Worm (Caenorhabditis elegans) whole organism, L2 larva: ENCODE results near the gene F44E2.6.

ENCODE experiments used
- C34F6.9 ChIP-seq: fragments of 150-350 bp; optimal IDR thresholded peaks from 2 replicates; lab custom pipeline; 2014; ENCODE audit warnings: missing biosample characterization, missing genetic modification characterization
- F13H6.1 ChIP-seq: sonication (generic microtip); optimal IDR thresholded peaks from 2 replicates; lab custom pipeline; 2016; ENCODE audit warnings: missing genetic modification characterization, missing compliant biosample characterization
- Y55F3AM.14 ChIP-seq: fragments of 200-800 bp; sonication (Bioruptor generic); optimal IDR thresholded peaks from 2 replicates; lab custom pipeline; 2018; ENCODE audit warnings: mild to moderate bottlenecking, missing genetic modification characterization, missing compliant biosample characterization
- ZK546.5 ChIP-seq: sonication (generic microtip); optimal IDR thresholded peaks from 2 replicates; lab custom pipeline; 2017; ENCODE audit warnings: missing biosample characterization, missing genetic modification characterization
- aly-2 ChIP-seq: fragments of 150-350 bp; optimal IDR thresholded peaks from 2 replicates; lab custom pipeline; 2014; ENCODE audit warnings: missing biosample characterization, missing genetic modification characterization
- ama-1 ChIP-seq: fragments of 150-350 bp; optimal IDR thresholded peaks from 2 replicates; lab custom pipeline; 2018; ENCODE audit warnings: inconsistent platforms
- blmp-1 ChIP-seq: sonication (generic microtip); optimal IDR thresholded peaks from 2 replicates; lab custom pipeline; 2017; ENCODE audit warnings: missing genetic modification characterization, mild to moderate bottlenecking, missing compliant biosample characterization, antibody characterized with exemption, moderate library complexity; ENCODE audit not compliant: insufficient read depth
- ceh-16 ChIP-seq: fragments of 150-350 bp; optimal IDR thresholded peaks from 2 replicates; lab custom pipeline; 2014; ENCODE audit warnings: missing biosample characterization, missing genetic modification characterization
- ceh-82 ChIP-seq: fragments of 150-350 bp; optimal IDR thresholded peaks from 2 replicates; lab custom pipeline; 2014; ENCODE audit warnings: missing biosample characterization, missing genetic modification characterization
- crh-2 ChIP-seq: sonication (generic microtip); optimal IDR thresholded peaks from 2 replicates; lab custom pipeline; 2017; ENCODE audit warnings: missing biosample characterization, missing genetic modification characterization
- dmd-4 ChIP-seq: sonication (generic microtip); optimal IDR thresholded peaks from 2 replicates; lab custom pipeline; 2017; ENCODE audit warnings: missing biosample characterization, missing genetic modification characterization
- elt-1 ChIP-seq: fragments of 150-350 bp; optimal IDR thresholded peaks from 2 replicates; lab custom pipeline; 2014; ENCODE audit warnings: missing biosample characterization, missing genetic modification characterization
- elt-3 ChIP-seq: sonication (generic microtip); optimal IDR thresholded peaks from 2 replicates; lab custom pipeline; 2017; ENCODE audit warnings: missing biosample characterization, missing genetic modification characterization
- fos-1 ChIP-seq: fragments of 150-350 bp; optimal IDR thresholded peaks from 2 replicates; lab custom pipeline; 2014; ENCODE audit warnings: missing biosample characterization, missing genetic modification characterization
- gmeb-1 ChIP-seq: fragments of 150-350 bp; optimal IDR thresholded peaks from 2 replicates; lab custom pipeline; 2014; ENCODE audit warnings: missing biosample characterization, missing genetic modification characterization
- lin-11 ChIP-seq: fragments of 150-350 bp; sonication (generic microtip); optimal IDR thresholded peaks from 2 replicates; lab custom pipeline; 2014; ENCODE audit warnings: missing biosample characterization, missing genetic modification characterization, inconsistent platforms, mixed read lengths
- lin-13 ChIP-seq: fragments of 150-350 bp; optimal IDR thresholded peaks from 2 replicates; lab custom pipeline; 2014; ENCODE audit warnings: missing biosample characterization, missing genetic modification reagents, missing genetic modification characterization
- lin-39 ChIP-seq: fragments of 150-350 bp; optimal IDR thresholded peaks from 2 replicates; lab custom pipeline; 2014; ENCODE audit warnings: missing biosample characterization, missing genetic modification reagents, missing genetic modification characterization
- lsy-2 ChIP-seq, 2 experiments: fragments of 150-350 bp in 1 of 2; sonication (generic microtip) in 1 of 2; optimal IDR thresholded peaks; 2 replicates each; lab custom pipeline; 2014 to 2017; ENCODE audit warnings: missing biosample characterization in 2 of 2, missing genetic modification characterization in 2 of 2
- mab-5 ChIP-seq: fragments of 150-350 bp; optimal IDR thresholded peaks from 2 replicates; lab custom pipeline; 2014; ENCODE audit warnings: missing biosample characterization, missing genetic modification characterization
- mbf-1 ChIP-seq: sonication (generic microtip); optimal IDR thresholded peaks from 2 replicates; lab custom pipeline; 2017; ENCODE audit warnings: missing biosample characterization, missing genetic modification characterization
- mdl-1 ChIP-seq, 2 experiments: fragments of 150-350 bp in 1 of 2; sonication (generic microtip) in 1 of 2; optimal IDR thresholded peaks; 2 replicates each; lab custom pipeline; 2017; ENCODE audit warnings: missing biosample characterization in 2 of 2, missing genetic modification characterization in 2 of 2
- nhr-11 ChIP-seq: fragments of 150-350 bp; optimal IDR thresholded peaks from 2 replicates; lab custom pipeline; 2014; ENCODE audit warnings: missing biosample characterization, missing genetic modification characterization
- nhr-12 ChIP-seq: fragments of 150-350 bp; optimal IDR thresholded peaks from 2 replicates; lab custom pipeline; 2014; ENCODE audit warnings: missing biosample characterization, missing genetic modification characterization
- nhr-129 ChIP-seq: fragments of 150-350 bp; optimal IDR thresholded peaks from 2 replicates; lab custom pipeline; 2014; ENCODE audit warnings: missing biosample characterization, missing genetic modification characterization
- nhr-21 ChIP-seq: fragments of 150-350 bp; optimal IDR thresholded peaks from 2 replicates; lab custom pipeline; 2014; ENCODE audit warnings: missing biosample characterization, missing genetic modification characterization
- nhr-23 ChIP-seq: fragments of 150-350 bp; optimal IDR thresholded peaks from 2 replicates; lab custom pipeline; 2014; ENCODE audit warnings: missing biosample characterization, missing genetic modification reagents, missing genetic modification characterization
- nhr-237 ChIP-seq: fragments of 150-350 bp; optimal IDR thresholded peaks from 2 replicates; lab custom pipeline; 2014; ENCODE audit warnings: missing biosample characterization, missing genetic modification characterization
- nhr-25 ChIP-seq: fragments of 150-350 bp; sonication (generic microtip); optimal IDR thresholded peaks from 3 replicates; lab custom pipeline; 2014; ENCODE audit warnings: missing biosample characterization, missing genetic modification characterization
- nhr-6 ChIP-seq: fragments of 150-350 bp; optimal IDR thresholded peaks from 2 replicates; lab custom pipeline; 2014; ENCODE audit warnings: missing biosample characterization, missing genetic modification characterization
- nhr-77 ChIP-seq: fragments of 150-350 bp; optimal IDR thresholded peaks from 2 replicates; lab custom pipeline; 2014; ENCODE audit warnings: missing biosample characterization, missing genetic modification characterization
- peb-1 ChIP-seq: fragments of 150-350 bp; optimal IDR thresholded peaks from 2 replicates; lab custom pipeline; 2014; ENCODE audit warnings: missing biosample characterization, missing genetic modification characterization
- sem-4 ChIP-seq: fragments of 150-350 bp; optimal IDR thresholded peaks from 2 replicates; lab custom pipeline; 2014; ENCODE audit warnings: missing biosample characterization, missing genetic modification reagents, missing genetic modification characterization
- sma-3 ChIP-seq: sonication (generic microtip); optimal IDR thresholded peaks from 2 replicates; lab custom pipeline; 2016; ENCODE audit warnings: missing genetic modification reagents, missing genetic modification characterization, missing compliant biosample characterization
- sma-9 ChIP-seq, 2 experiments: fragments of 150-350 bp in 1 of 2; sonication (generic microtip) in 1 of 2; optimal IDR thresholded peaks; 2 replicates each; lab custom pipeline; 2014 to 2016; ENCODE audit warnings: missing genetic modification characterization in 2 of 2, mild to moderate bottlenecking in 1 of 2, missing biosample characterization in 1 of 2, missing compliant biosample characterization in 1 of 2, missing genetic modification reagents in 1 of 2, moderate library complexity in 1 of 2
- snpc-4 ChIP-seq: fragments of 150-350 bp; optimal IDR thresholded peaks from 2 replicates; lab custom pipeline; 2014; ENCODE audit warnings: missing biosample characterization, missing genetic modification characterization
- unc-39 ChIP-seq: fragments of 150-350 bp; optimal IDR thresholded peaks from 2 replicates; lab custom pipeline; 2014; ENCODE audit warnings: missing biosample characterization, missing genetic modification characterization
- unc-55 ChIP-seq: fragments of 150-350 bp; sonication (generic microtip); optimal IDR thresholded peaks from 3 replicates; lab custom pipeline; 2014; ENCODE audit warnings: missing biosample characterization, missing genetic modification reagents, missing genetic modification characterization
- unc-62 ChIP-seq: fragments of 150-350 bp; optimal IDR thresholded peaks from 2 replicates; lab custom pipeline; 2014; ENCODE audit warnings: missing biosample characterization, missing genetic modification reagents, missing genetic modification characterization
- zag-1 ChIP-seq: fragments of 150-350 bp; optimal IDR thresholded peaks from 2 replicates; lab custom pipeline; 2014; ENCODE audit warnings: missing biosample characterization, missing genetic modification characterization
- ztf-1 ChIP-seq: fragments of 200-800 bp; sonication (Bioruptor generic); conservative IDR thresholded peaks from 2 replicates; pipeline ENCODE4 v1.3.6; 2022; ENCODE audit warnings: missing genetic modification characterization, missing compliant biosample characterization
- ztf-11 ChIP-seq: sonication (generic microtip); optimal IDR thresholded peaks from 2 replicates; lab custom pipeline; 2017; ENCODE audit warnings: missing biosample characterization, missing genetic modification characterization
- ztf-4 ChIP-seq: fragments of 150-350 bp; optimal IDR thresholded peaks from 2 replicates; lab custom pipeline; 2014; ENCODE audit warnings: missing biosample characterization, missing genetic modification characterization

The F44E2.6 gene

ce11 chrIII:8882333-8882732 is 37.3 kb upstream of the F44E2.6 start:
- no peak for TF ChIP-seq elt-3 (tag; lab: Kevin White, UChicago)
- no peak for TF ChIP-seq nhr-25
- no peak for TF ChIP-seq mdl-1 (tag; optimal IDR thresholded peaks at IDR 0.05; lab: Kevin White, UChicago)
- no peak for TF ChIP-seq ZK546.5 (tag; lab: Kevin White, UChicago)
- no peak for TF ChIP-seq gmeb-1 (tag; lab: Kevin White, UChicago)
- no peak for TF ChIP-seq nhr-6 (tag; lab: Kevin White, UChicago)
- TF ChIP-seq sem-4 = no peak
- TF ChIP-seq ztf-1 (GFP tag; lab: Robert Waterston, UW) = no peak
- no peak for TF ChIP-seq lin-11 (tag; lab: Kevin White, UChicago)
- no peak for TF ChIP-seq aly-2 (tag; lab: Kevin White, UChicago)
- TF ChIP-seq sma-3 (GFP tag; lab: Kevin White, UChicago) = no peak
- no peak for TF ChIP-seq F13H6.1 (tag; lab: Kevin White, UChicago)
- no peak for TF ChIP-seq unc-39 (tag; lab: Kevin White, UChicago)
- no peak for TF ChIP-seq nhr-23

ce11 chrIII:8878960-8879359 is 33.9 kb upstream of the F44E2.6 start:
- peak; percentile 5 for TF ChIP-seq sma-9 (GFP tag; optimal IDR thresholded peaks at IDR 0.05; lab: Kevin White, UChicago)
- TF ChIP-seq sma-9 (tag; optimal IDR thresholded peaks at IDR 0.05; lab: Kevin White, UChicago) = no peak
- TF ChIP-seq C34F6.9 (tag; lab: Kevin White, UChicago) = no peak
- TF ChIP-seq fos-1 (tag; lab: Kevin White, UChicago) = peak; percentile 84
- peak; percentile 72 for TF ChIP-seq unc-55
- TF ChIP-seq nhr-23 = no peak

ce11 chrIII:8877002-8877401 is 32.0 kb upstream of the F44E2.6 start, which contains the start of gene K01F9.2:
TSS of gene K01F9.2 (minus strand) at chrIII:8877128.
- TF ChIP-seq lsy-2 (tag; optimal IDR thresholded peaks at IDR 0.05; lab: Kevin White, UChicago) (peak in 1 of 2 experiments; percentile 22), ZK546.5 (tag; lab: Kevin White, UChicago) (no peak), nhr-12 (no peak), Y55F3AM.14 (GFP tag; lab: Kevin White, UChicago) (no peak)

ce11 chrIII:8873990-8874668 is 29.1 kb upstream of the F44E2.6 start:
- TF ChIP-seq sma-9 (GFP tag; optimal IDR thresholded peaks at IDR 0.05; lab: Kevin White, UChicago) = peak; percentile 76
- TF ChIP-seq sma-9 (tag; optimal IDR thresholded peaks at IDR 0.05; lab: Kevin White, UChicago) = no peak
- no peak for TF ChIP-seq gmeb-1 (tag; lab: Kevin White, UChicago)
- TF ChIP-seq ztf-11 (tag; lab: Kevin White, UChicago) = no peak
- TF ChIP-seq nhr-12 = no peak
- peak; percentile 20 for TF ChIP-seq Y55F3AM.14 (GFP tag; lab: Kevin White, UChicago)
- TF ChIP-seq lin-39 = peak; percentile 95
- no peak for TF ChIP-seq ceh-82 (tag; lab: Kevin White, UChicago)
- TF ChIP-seq ceh-16 (tag; lab: Kevin White, UChicago) = peak; percentile 78
- no peak for TF ChIP-seq nhr-77
- peak; percentile 91 for TF ChIP-seq sem-4
- TF ChIP-seq unc-39 (tag; lab: Kevin White, UChicago) = no peak
- no peak for TF ChIP-seq elt-1 (tag; lab: Kevin White, UChicago)
- TF ChIP-seq dmd-4 = no peak
- TF ChIP-seq mab-5 (tag; lab: Kevin White, UChicago) = peak; percentile 92
- TF ChIP-seq peb-1 (tag; lab: Kevin White, UChicago) = no peak
- TF ChIP-seq crh-2 = peak; percentile 68
- TF ChIP-seq nhr-21 (tag; lab: Kevin White, UChicago) = peak; percentile 20
- no peak for TF ChIP-seq sma-3 (GFP tag; lab: Kevin White, UChicago)
- no peak for TF ChIP-seq ZK546.5 (tag; lab: Kevin White, UChicago)
- TF ChIP-seq elt-3 (tag; lab: Kevin White, UChicago) = no peak
- TF ChIP-seq mdl-1 (tag; optimal IDR thresholded peaks at IDR 0.05; lab: Kevin White, UChicago) = peak; percentile 4 to 72
- no peak for TF ChIP-seq nhr-11 (tag; lab: Kevin White, UChicago)
- peak; percentile 94 for TF ChIP-seq F13H6.1 (tag; lab: Kevin White, UChicago)
- TF ChIP-seq nhr-23 = no peak
- peak; percentile 90 for TF ChIP-seq C34F6.9 (tag; lab: Kevin White, UChicago)
- TF ChIP-seq nhr-25 = peak; percentile 61
- peak; percentile 95 for TF ChIP-seq nhr-129 (tag; lab: Kevin White, UChicago)
- peak; percentile 95 for TF ChIP-seq zag-1 (tag; lab: Kevin White, UChicago)
- TF ChIP-seq nhr-6 (tag; lab: Kevin White, UChicago) = peak; percentile 73
- peak; percentile 59 for TF ChIP-seq ztf-4 (tag; lab: Kevin White, UChicago)
- TF ChIP-seq aly-2 (tag; lab: Kevin White, UChicago) = no peak
- peak; percentile 68 for TF ChIP-seq lin-11 (tag; lab: Kevin White, UChicago)
- TF ChIP-seq mbf-1 (tag; lab: Kevin White, UChicago) = no peak
- TF ChIP-seq ama-1 (lab: Kevin White, UChicago) = peak; percentile 92
- no peak for TF ChIP-seq ztf-1 (GFP tag; lab: Robert Waterston, UW)
- TF ChIP-seq blmp-1 = peak; percentile 11
- TF ChIP-seq unc-55 = peak; percentile 87
- TF ChIP-seq lin-13 (GFP tag; lab: Kevin White, UChicago) = peak; percentile 76
- TF ChIP-seq snpc-4 = no peak
- no peak for TF ChIP-seq unc-62
- TF ChIP-seq nhr-237 = no peak
- TF ChIP-seq fos-1 (tag; lab: Kevin White, UChicago) = peak; percentile 53
